Fruit fly (Drosophila melanogaster): ENCODE results near the gene Delta.

Delta gene

DNA sequence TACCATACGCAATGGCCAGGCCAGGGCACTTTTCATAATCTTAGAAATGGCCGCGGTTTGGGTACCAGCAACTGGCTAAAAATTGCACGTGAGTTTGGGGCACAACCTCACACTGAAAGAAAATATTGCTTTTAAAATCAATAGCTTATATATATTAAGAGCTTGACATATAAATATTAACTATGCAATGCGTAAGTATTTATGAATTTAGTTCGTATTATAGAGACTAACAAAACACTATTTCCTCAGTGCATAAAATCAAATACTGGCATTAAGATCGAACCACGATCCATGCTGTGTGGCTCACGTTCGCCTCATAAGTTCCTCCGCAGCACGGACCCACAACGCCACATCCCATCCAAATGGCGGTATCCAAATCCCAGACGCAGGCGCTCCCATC is 42.5 kb downstream of the Delta start:
- TF ChIP-seq bab1 (GFP tag; optimal IDR thresholded peaks at IDR 0.05) (no peak), CG11617 (GFP tag; optimal IDR thresholded peaks at IDR 0.05) (no peak), CG7101 (tag; optimal IDR thresholded peaks at IDR 0.05) (no peak), cic (GFP tag; optimal IDR thresholded peaks at IDR 0.05) (no peak), Hr96 (GFP tag; optimal IDR thresholded peaks at IDR 0.05) (no peak), CG33017 (tag; optimal IDR thresholded peaks at IDR 0.05) (no peak), Crg-1 (GFP tag; optimal IDR thresholded peaks at IDR 0.05) (no peak)

DNA sequence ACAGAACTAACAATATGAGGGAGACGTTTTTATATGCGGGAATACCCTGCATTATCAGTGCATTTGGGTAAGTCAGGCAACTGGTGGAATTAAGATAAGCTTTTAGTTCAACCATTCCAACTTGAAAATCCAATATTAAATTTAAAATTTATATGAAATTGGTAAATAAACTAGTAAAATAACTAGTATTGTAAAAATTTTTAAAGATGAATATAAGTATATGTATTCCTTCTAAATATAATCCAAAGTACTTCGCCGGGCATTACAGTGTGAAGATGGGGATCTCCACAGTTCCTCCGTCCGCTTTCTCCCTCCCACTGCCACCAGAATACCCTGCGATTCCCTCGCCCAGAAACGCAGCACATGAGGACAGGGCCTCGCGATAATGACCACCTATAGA is 43.2 kb downstream of the Delta start:
- TF ChIP-seq CG11617 (GFP tag; optimal IDR thresholded peaks at IDR 0.05) (no peak), CG12768 (GFP tag; optimal IDR thresholded peaks at IDR 0.05) (no peak), Clk (GFP tag; optimal IDR thresholded peaks at IDR 0.05) (no peak), CG1620 (GFP tag; optimal IDR thresholded peaks at IDR 0.05) (no peak), kay (GFP tag; ENCODE audit: borderline replicate concordance) (no peak), Mnt (GFP tag; optimal IDR thresholded peaks at IDR 0.05) (no peak), CG7045 (GFP tag; optimal IDR thresholded peaks at IDR 0.05) (no peak), CG5204 (GFP tag; optimal IDR thresholded peaks at IDR 0.05) (no peak), CG14711 (tag; optimal IDR thresholded peaks at IDR 0.05) (no peak), cnc (optimal IDR thresholded peaks at IDR 0.05) (no peak), pad (GFP tag; optimal IDR thresholded peaks at IDR 0.05) (no peak), cic (GFP tag; optimal IDR thresholded peaks at IDR 0.05) (no peak)

- TF ChIP-seq Hr96 (GFP tag; optimal IDR thresholded peaks at IDR 0.05) (no peak), ovo (GFP tag; optimal IDR thresholded peaks at IDR 0.05) (no peak), bab1 (GFP tag; optimal IDR thresholded peaks at IDR 0.05) (no peak), tj (GFP tag; optimal IDR thresholded peaks at IDR 0.05) (no peak), kay (GFP tag; ENCODE audit: borderline replicate concordance) (no peak), Crg-1 (GFP tag; optimal IDR thresholded peaks at IDR 0.05) (no peak), CG7101 (tag; optimal IDR thresholded peaks at IDR 0.05) (no peak), CG5204 (GFP tag; optimal IDR thresholded peaks at IDR 0.05) (no peak), toe (GFP tag; optimal IDR thresholded peaks at IDR 0.05) (no peak), pad (GFP tag; optimal IDR thresholded peaks at IDR 0.05) (no peak), cic (GFP tag; optimal IDR thresholded peaks at IDR 0.05) (no peak), CG12768 (GFP tag; optimal IDR thresholded peaks at IDR 0.05) (no peak), CG7045 (GFP tag; optimal IDR thresholded peaks at IDR 0.05) (no peak), CG11617 (GFP tag; optimal IDR thresholded peaks at IDR 0.05) (no peak), Mnt (GFP tag; optimal IDR thresholded peaks at IDR 0.05) (no peak), CG14711 (tag; optimal IDR thresholded peaks at IDR 0.05) (no peak), cnc (optimal IDR thresholded peaks at IDR 0.05) (no peak), CG1620 (GFP tag; optimal IDR thresholded peaks at IDR 0.05) (no peak)
These were observed 43.8 kb downstream of the Delta start for dm6 chr3R:19282240-19282639.

DNA sequence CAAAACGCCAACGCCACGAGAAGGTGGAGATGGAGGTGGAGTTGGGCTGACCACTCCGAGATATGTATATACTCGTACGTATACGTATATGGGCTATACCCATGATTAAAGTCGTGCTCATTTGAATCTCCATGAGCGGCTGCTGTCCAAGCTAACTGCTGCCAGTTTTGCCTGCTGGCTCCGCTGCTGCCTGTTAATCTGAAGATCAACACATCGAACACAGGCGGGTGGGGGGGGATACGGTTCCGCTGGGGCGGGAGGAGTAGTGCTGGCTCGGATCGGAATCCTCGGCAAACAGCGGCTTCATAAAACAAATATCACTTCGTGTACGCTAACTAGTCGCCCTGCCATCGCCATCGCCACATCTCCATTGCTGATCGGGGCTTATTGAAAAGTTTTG is 49.9 kb downstream of the Delta start:
- TF ChIP-seq cic (GFP tag; optimal IDR thresholded peaks at IDR 0.05) (no peak), ovo (GFP tag; optimal IDR thresholded peaks at IDR 0.05) (no peak), CG14711 (tag; optimal IDR thresholded peaks at IDR 0.05) (no peak), CG5204 (GFP tag; optimal IDR thresholded peaks at IDR 0.05) (no peak), Clk (GFP tag; optimal IDR thresholded peaks at IDR 0.05) (no peak), pad (GFP tag; optimal IDR thresholded peaks at IDR 0.05) (no peak), Crg-1 (GFP tag; optimal IDR thresholded peaks at IDR 0.05) (no peak), Hr96 (GFP tag; optimal IDR thresholded peaks at IDR 0.05) (no peak), CG11617 (GFP tag; optimal IDR thresholded peaks at IDR 0.05) (no peak), CG12768 (GFP tag; optimal IDR thresholded peaks at IDR 0.05) (no peak), bab1 (GFP tag; optimal IDR thresholded peaks at IDR 0.05) (no peak), Mnt (GFP tag; optimal IDR thresholded peaks at IDR 0.05) (no peak), CG33017 (tag; optimal IDR thresholded peaks at IDR 0.05) (no peak), CG1620 (GFP tag; optimal IDR thresholded peaks at IDR 0.05) (no peak), CG7045 (GFP tag; optimal IDR thresholded peaks at IDR 0.05) (no peak)

DNA sequence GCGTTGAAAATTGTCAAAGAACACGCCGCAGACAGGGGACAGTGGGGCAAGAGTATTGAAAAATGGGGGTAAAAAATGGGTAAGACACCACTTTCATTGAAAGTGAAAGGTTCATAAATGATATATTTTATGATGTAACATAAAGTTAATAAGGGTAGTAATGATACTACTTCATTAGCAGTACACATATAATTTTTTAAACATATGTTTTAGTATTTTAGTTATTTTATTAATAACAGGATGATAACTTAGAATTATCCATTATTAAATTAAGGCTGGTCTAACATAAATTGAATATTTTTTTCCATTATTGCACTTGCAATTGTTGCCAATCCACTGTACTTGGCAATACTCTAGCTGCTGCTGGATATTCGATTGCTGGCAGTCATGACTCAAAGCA is 52.0 kb downstream of the Delta start:
- TF ChIP-seq CG12768 (GFP tag; optimal IDR thresholded peaks at IDR 0.05) = no peak
- TF ChIP-seq cic (GFP tag; optimal IDR thresholded peaks at IDR 0.05) = no peak
- TF ChIP-seq pad (GFP tag; optimal IDR thresholded peaks at IDR 0.05) = no peak
- no peak for TF ChIP-seq Crg-1 (GFP tag; optimal IDR thresholded peaks at IDR 0.05)
- no peak for TF ChIP-seq ovo (GFP tag; optimal IDR thresholded peaks at IDR 0.05)
- no peak for TF ChIP-seq CG7101 (tag; optimal IDR thresholded peaks at IDR 0.05)
- no peak for TF ChIP-seq toe (GFP tag; optimal IDR thresholded peaks at IDR 0.05)
- TF ChIP-seq Hr96 (GFP tag; optimal IDR thresholded peaks at IDR 0.05) = no peak
- no peak for TF ChIP-seq CG5204 (GFP tag; optimal IDR thresholded peaks at IDR 0.05)
- TF ChIP-seq CG7045 (GFP tag; optimal IDR thresholded peaks at IDR 0.05) = no peak
- TF ChIP-seq bab1 (GFP tag; optimal IDR thresholded peaks at IDR 0.05) = no peak
- no peak for TF ChIP-seq CG33017 (tag; optimal IDR thresholded peaks at IDR 0.05)
- no peak for TF ChIP-seq cnc (optimal IDR thresholded peaks at IDR 0.05)
- no peak for TF ChIP-seq Mnt (GFP tag; optimal IDR thresholded peaks at IDR 0.05)
- TF ChIP-seq CG14711 (tag; optimal IDR thresholded peaks at IDR 0.05) = no peak
- TF ChIP-seq kay (GFP tag; ENCODE audit: borderline replicate concordance) = no peak
- no peak for TF ChIP-seq tj (GFP tag; optimal IDR thresholded peaks at IDR 0.05)
- no peak for TF ChIP-seq Clk (GFP tag; optimal IDR thresholded peaks at IDR 0.05)
- TF ChIP-seq CG1620 (GFP tag; optimal IDR thresholded peaks at IDR 0.05) = no peak
- no peak for TF ChIP-seq CG11617 (GFP tag; optimal IDR thresholded peaks at IDR 0.05)

- TF ChIP-seq Crg-1 (GFP tag; optimal IDR thresholded peaks at IDR 0.05) (no peak), pad (GFP tag; optimal IDR thresholded peaks at IDR 0.05) (no peak), kay (GFP tag; ENCODE audit: borderline replicate concordance) (no peak), ovo (GFP tag; optimal IDR thresholded peaks at IDR 0.05) (no peak), CG1620 (GFP tag; optimal IDR thresholded peaks at IDR 0.05) (no peak), CG33017 (tag; optimal IDR thresholded peaks at IDR 0.05) (no peak), Clk (GFP tag; optimal IDR thresholded peaks at IDR 0.05) (no peak), CG12768 (GFP tag; optimal IDR thresholded peaks at IDR 0.05) (no peak), bab1 (GFP tag; optimal IDR thresholded peaks at IDR 0.05) (no peak), CG7101 (tag; optimal IDR thresholded peaks at IDR 0.05) (no peak), tj (GFP tag; optimal IDR thresholded peaks at IDR 0.05) (no peak), Hr96 (GFP tag; optimal IDR thresholded peaks at IDR 0.05) (no peak), Mnt (GFP tag; optimal IDR thresholded peaks at IDR 0.05) (no peak)
These were observed 54.9 kb downstream of the Delta start for dm6 chr3R:19271125-19271524.

Measured in whole organism, adult.